Fruit fly (Drosophila melanogaster): ENCODE measurements around the gene CG31643.

The CG31643 gene

DNA sequence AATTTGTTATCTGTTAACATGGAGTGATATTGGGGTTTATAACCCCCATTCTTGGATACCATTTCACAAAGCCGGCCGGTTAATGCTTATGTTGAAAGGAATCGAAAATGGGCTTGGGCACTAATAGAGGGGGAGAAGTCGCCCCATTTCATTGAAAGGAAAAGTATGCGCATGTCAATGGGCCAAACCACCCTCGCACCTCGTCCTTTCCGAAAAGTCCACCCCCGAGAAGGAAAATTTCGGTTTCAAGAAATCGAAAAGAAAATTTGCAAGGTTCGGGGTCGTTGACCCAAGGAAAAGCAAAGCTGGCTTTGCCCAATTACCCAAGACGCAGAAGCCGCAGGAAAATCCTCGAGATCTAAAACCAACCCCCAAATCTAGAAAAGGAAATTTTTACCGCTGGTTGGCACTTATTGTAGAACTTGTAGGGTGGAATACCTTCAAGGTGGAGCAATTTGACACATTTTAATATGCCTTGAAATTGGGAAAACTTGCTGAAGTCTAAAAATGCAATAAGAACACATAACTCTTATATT, 39.0 kb downstream of the CG31643 start (continued):
- TF ChIP-seq toy (GFP tag; IDR thresholded peaks at IDR 0.05) (no peak), Gsc (GFP tag; IDR thresholded peaks at IDR 0.05) (no peak)

DNA sequence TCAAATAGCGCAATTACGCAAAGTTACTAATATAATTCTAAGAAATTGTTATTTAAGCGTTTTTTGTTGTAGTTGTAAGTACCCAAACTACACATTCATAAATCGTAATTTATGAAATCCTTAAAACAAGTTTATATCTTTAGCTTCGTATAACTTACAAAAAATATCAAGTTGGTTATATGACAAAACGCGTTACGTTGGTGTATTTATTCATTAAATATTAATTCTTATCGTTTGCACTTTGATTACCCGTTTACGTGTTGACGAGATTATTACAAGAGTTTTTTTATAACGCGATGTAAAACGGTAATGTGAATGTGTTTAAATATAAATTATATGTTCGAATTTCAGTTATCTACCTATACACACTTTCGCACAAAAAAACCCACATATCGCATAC, 39.7 kb downstream of the CG31643 start:
- TF ChIP-seq CG7786 (GFP tag; optimal IDR thresholded peaks at IDR 0.05) (no peak), Vsx1 (GFP tag; optimal IDR thresholded peaks at IDR 0.05) (no peak), ATbp (GFP tag; optimal IDR thresholded peaks at IDR 0.05) (no peak), hkb (optimal IDR thresholded peaks at IDR 0.05) (no peak), hkb (GFP tag; IDR thresholded peaks at IDR 0.05) (no peak), Opbp (GFP tag; IDR thresholded peaks at IDR 0.05; ENCODE audit: partially characterized antibody) (no peak), CG32532 (GFP tag; IDR thresholded peaks at IDR 0.05) (no peak), croc (GFP tag; conservative IDR thresholded peaks at IDR 0.05) (no peak), dmrt11E (tag; optimal IDR thresholded peaks at IDR 0.05) (no peak), CG6791 (GFP tag; IDR thresholded peaks at IDR 0.05; ENCODE audit: partially characterized antibody) (no peak), jing (GFP tag; optimal IDR thresholded peaks at IDR 0.05) (no peak), hbn (GFP tag; IDR thresholded peaks at IDR 0.05; ENCODE audit: partially characterized antibody) (no peak), CG12219 (GFP tag; optimal IDR thresholded peaks at IDR 0.05) (no peak)

DNA sequence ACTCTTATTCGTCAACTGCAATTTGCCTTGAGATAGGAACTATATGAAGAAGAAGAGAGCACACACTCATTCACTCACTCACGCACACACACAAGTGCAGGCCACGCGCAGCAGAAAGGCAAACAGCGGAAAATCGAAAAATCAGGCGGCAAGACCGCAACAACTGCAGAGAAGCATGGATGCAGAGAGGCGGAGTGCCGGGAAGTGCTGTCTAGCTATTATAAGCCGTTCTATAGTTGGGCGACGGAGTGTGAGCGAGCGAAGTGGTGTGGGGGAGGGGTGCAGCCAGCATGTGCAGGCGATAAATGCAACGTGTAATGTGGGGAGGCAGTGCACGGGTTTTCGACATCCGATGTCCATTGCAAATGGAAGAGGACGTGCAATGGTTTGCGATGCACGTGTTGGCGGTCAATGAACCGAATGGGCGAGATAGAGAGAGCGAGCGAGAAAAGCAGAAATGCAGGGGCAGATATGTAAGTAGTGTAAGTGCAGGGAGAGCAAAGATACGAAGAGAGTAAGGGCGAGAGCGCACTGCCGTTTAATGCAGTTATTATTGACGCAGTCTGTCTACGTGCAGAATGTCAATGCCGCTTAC, 40.9 kb downstream of the CG31643 start:
- TF ChIP-seq Dll (GFP tag; IDR thresholded peaks at IDR 0.05; ENCODE audit: partially characterized antibody) (0 out of 4 replicates have a peak, but pooled peaks have one; percentile 27), p53 (GFP tag; optimal IDR thresholded peaks at IDR 0.05) (no peak), CG1602 (GFP tag; optimal IDR thresholded peaks at IDR 0.05) (no peak), NFAT (GFP tag; IDR thresholded peaks at IDR 0.05) (no peak), wek (GFP tag; optimal IDR thresholded peaks at IDR 0.05) (no peak), TFAM (GFP tag; optimal IDR thresholded peaks at IDR 0.05) (no peak), Fer1 (GFP tag; optimal IDR thresholded peaks at IDR 0.05) (no peak), CG6813 (GFP tag; optimal IDR thresholded peaks at IDR 0.05) (no peak), CG8281 (tag; optimal IDR thresholded peaks at IDR 0.05) (no peak), CG14050 (GFP tag; IDR thresholded peaks at IDR 0.05) (no peak), CG2712 (tag; optimal IDR thresholded peaks at IDR 0.05) (peak; percentile 17), caup (GFP tag; optimal IDR thresholded peaks at IDR 0.05; ENCODE audit: severe bottlenecking) (no peak), jing (GFP tag; optimal IDR thresholded peaks at IDR 0.05) (no peak), CG12236 (GFP tag; optimal IDR thresholded peaks at IDR 0.05) (no peak), CG3281 (GFP tag; optimal IDR thresholded peaks at IDR 0.05) (no peak), az2 (GFP tag; optimal IDR thresholded peaks at IDR 0.05) (no peak), CG4282 (GFP tag; optimal IDR thresholded peaks at IDR 0.05) (no peak), ap (GFP tag; IDR thresholded peaks at IDR 0.05) (no peak), CG2875 (GFP tag; optimal IDR thresholded peaks at IDR 0.05) (peak; percentile 11), Ets97D (GFP tag; optimal IDR thresholded peaks at IDR 0.05) (peak; percentile 6), Lhr (GFP tag; optimal IDR thresholded peaks at IDR 0.05) (no peak), mld (GFP tag; IDR thresholded peaks at IDR 0.05; ENCODE audit: partially characterized antibody) (0 out of 3 replicates have a peak, but pooled peaks have one; percentile 37), knrl (GFP tag; IDR thresholded peaks at IDR 0.05; ENCODE audit: partially characterized antibody) (no peak; the same call in 2 of the 3 replicates), Sox100B (GFP tag; optimal IDR thresholded peaks at IDR 0.05) (no peak), Jarid2 (GFP tag; optimal IDR thresholded peaks at IDR 0.05) (peak; percentile 28), CG31365 (tag; optimal IDR thresholded peaks at IDR 0.05) (no peak), Taf1 (GFP tag; IDR thresholded peaks at IDR 0.05) (no peak), B-H1 (GFP tag; IDR thresholded peaks at IDR 0.05) (no peak), CG32772 (GFP tag; IDR thresholded peaks at IDR 0.05) (no peak), CG6854 (GFP tag; optimal IDR thresholded peaks at IDR 0.05) (no peak), gem (tag; optimal IDR thresholded peaks at IDR 0.05) (no peak), fru (optimal IDR thresholded peaks at IDR 0.05) (peak; percentile 27), Pdp1 (GFP tag; optimal IDR thresholded peaks at IDR 0.05) (peak in 1 of 2 experiments; percentile 47)

Measured in whole organism, embryonic.